Fruit fly (Drosophila melanogaster) whole organism, embryonic: ENCODE measurements around the gene CG8289.

Experiments used
- ATbp ChIP-seq: fragments of 200-800 bp; sonication (Bioruptor generic); optimal IDR thresholded peaks from 2 replicates; lab custom pipeline; 2017; ENCODE audit warnings: missing biosample characterization, mild to moderate bottlenecking, missing genetic modification characterization, missing genetic modification reagents
- Ada2b ChIP-seq: fragments of 200-800 bp; sonication (Bioruptor generic); IDR thresholded peaks from 2 replicates; pipeline ENCODE4 v1.3.6; 2022; ENCODE audit warnings: missing biosample characterization, missing genetic modification characterization
- B-H2 ChIP-seq: fragments of 200-800 bp; sonication (Bioruptor generic); optimal IDR thresholded peaks from 2 replicates; lab custom pipeline; 2018; ENCODE audit warnings: missing biosample characterization, mild to moderate bottlenecking, missing genetic modification characterization
- CG10543 ChIP-seq: fragments of 200-800 bp; sonication (Bioruptor generic); optimal IDR thresholded peaks from 3 replicates; lab custom pipeline; 2017; ENCODE audit warnings: missing biosample characterization, mild to moderate bottlenecking, missing genetic modification characterization, moderate library complexity
- CG12299 ChIP-seq: fragments of 200-800 bp; sonication (Bioruptor generic); optimal IDR thresholded peaks from 2 replicates; lab custom pipeline; 2018; ENCODE audit warnings: missing biosample characterization, mild to moderate bottlenecking, missing genetic modification characterization
- CG12744 ChIP-seq: fragments of 200-800 bp; sonication (Bioruptor generic); optimal IDR thresholded peaks from 2 replicates; lab custom pipeline; 2016; ENCODE audit warnings: missing biosample characterization, missing genetic modification characterization
- CG13894 ChIP-seq: fragments of 200-800 bp; sonication (Bioruptor generic); optimal IDR thresholded peaks from 3 replicates; lab custom pipeline; 2018; ENCODE audit warnings: missing biosample characterization, mild to moderate bottlenecking, missing genetic modification characterization, moderate library complexity
- CG15269 ChIP-seq: fragments of 200-800 bp; sonication (Bioruptor generic); optimal IDR thresholded peaks from 2 replicates; lab custom pipeline; 2018; ENCODE audit warnings: missing biosample characterization, mild to moderate bottlenecking, missing genetic modification characterization, moderate library complexity
- CG1603 ChIP-seq: fragments of 200-800 bp; sonication (Bioruptor generic); optimal IDR thresholded peaks from 2 replicates; lab custom pipeline; 2019; ENCODE audit warnings: missing biosample characterization, mild to moderate bottlenecking, missing genetic modification characterization, moderate library complexity
- CG18476 ChIP-seq: fragments of 200-800 bp; sonication (Bioruptor generic); optimal IDR thresholded peaks from 2 replicates; lab custom pipeline; 2016; ENCODE audit warnings: missing biosample characterization, mild to moderate bottlenecking, missing genetic modification characterization
- CG18599 ChIP-seq: fragments of 200-800 bp; sonication (Bioruptor generic); optimal IDR thresholded peaks from 3 replicates; lab custom pipeline; 2017; ENCODE audit warnings: missing biosample characterization, missing genetic modification characterization, mild to moderate bottlenecking, moderate library complexity, missing genetic modification reagents
- CG31365 ChIP-seq: fragments of 200-800 bp; sonication (Bioruptor generic); optimal IDR thresholded peaks from 2 replicates; lab custom pipeline; 2018; ENCODE audit warnings: missing biosample characterization, mild to moderate bottlenecking, missing genetic modification characterization
- CG4360 ChIP-seq: fragments of 200-800 bp; sonication (Bioruptor generic); IDR thresholded peaks from 2 replicates; pipeline ENCODE4 v1.3.6; 2022; ENCODE audit warnings: missing biosample characterization, missing genetic modification characterization
- CG4707 ChIP-seq: fragments of 200-800 bp; sonication (Bioruptor generic); optimal IDR thresholded peaks from 2 replicates; lab custom pipeline; 2018; ENCODE audit warnings: missing biosample characterization, mild to moderate bottlenecking, missing genetic modification characterization, moderate library complexity
- CG6791 ChIP-seq: fragments of 200-800 bp; sonication (Bioruptor generic); IDR thresholded peaks from 3 replicates; pipeline ENCODE4 v1.3.6; 2022; ENCODE audit warnings: missing biosample characterization, missing genetic modification characterization; ENCODE audit not compliant: partially characterized antibody
- CG6813 ChIP-seq: fragments of 200-800 bp; sonication (Bioruptor generic); optimal IDR thresholded peaks from 2 replicates; lab custom pipeline; 2017; ENCODE audit warnings: missing biosample characterization, missing genetic modification characterization, mild to moderate bottlenecking, moderate library complexity, missing genetic modification reagents
- CHES-1-like ChIP-seq: fragments of 200-800 bp; sonication (Bioruptor generic); optimal IDR thresholded peaks from 2 replicates; lab custom pipeline; 2016; ENCODE audit warnings: missing biosample characterization, missing genetic modification characterization
- CkIIα-i1 ChIP-seq: fragments of 200-800 bp; sonication (Bioruptor generic); IDR thresholded peaks from 2 replicates; pipeline ENCODE4 v1.3.6; 2022; ENCODE audit warnings: missing biosample characterization, missing genetic modification characterization
- Dip2 ChIP-seq: fragments of 200-800 bp; sonication (Bioruptor generic); IDR thresholded peaks from 2 replicates; pipeline ENCODE4 v1.3.6; 2022; ENCODE audit warnings: missing biosample characterization, missing genetic modification characterization
- Doc2 ChIP-seq: fragments of 200-800 bp; sonication (Bioruptor generic); IDR thresholded peaks from 2 replicates; pipeline ENCODE4 v1.3.6; 2022; ENCODE audit warnings: missing biosample characterization, missing genetic modification characterization
- ERR ChIP-seq: fragments of 200-800 bp; sonication (Bioruptor generic); optimal IDR thresholded peaks from 2 replicates; lab custom pipeline; 2016; ENCODE audit warnings: missing biosample characterization, missing genetic modification characterization
- Ets97D ChIP-seq: fragments of 200-800 bp; sonication (Bioruptor generic); optimal IDR thresholded peaks from 3 replicates; lab custom pipeline; 2016; ENCODE audit warnings: missing biosample characterization, missing genetic modification characterization
- Fer2 ChIP-seq: fragments of 200-800 bp; sonication (Bioruptor generic); optimal IDR thresholded peaks from 2 replicates; lab custom pipeline; 2018; ENCODE audit warnings: missing biosample characterization, mild to moderate bottlenecking, missing genetic modification characterization, moderate library complexity
- MBD-R2 ChIP-seq: fragments of 200-800 bp; sonication (Bioruptor generic); IDR thresholded peaks from 2 replicates; pipeline ENCODE4 v1.3.6; 2022; ENCODE audit warnings: missing biosample characterization, missing genetic modification characterization
- MTF-1 ChIP-seq: fragments of 200-800 bp; sonication (Bioruptor generic); optimal IDR thresholded peaks from 2 replicates; lab custom pipeline; 2018; ENCODE audit warnings: missing biosample characterization, mild to moderate bottlenecking, missing genetic modification characterization, borderline replicate concordance
- Mad ChIP-seq: fragments of 200-800 bp; sonication (Bioruptor generic); optimal IDR thresholded peaks from 2 replicates; lab custom pipeline; 2016; ENCODE audit warnings: missing biosample characterization, missing genetic modification characterization
- Mes4 ChIP-seq: fragments of 200-800 bp; sonication (Bioruptor generic); optimal IDR thresholded peaks from 2 replicates; lab custom pipeline; 2016; ENCODE audit warnings: missing biosample characterization, missing genetic modification characterization
- NC2α ChIP-seq: fragments of 200-800 bp; sonication (Bioruptor generic); optimal IDR thresholded peaks from 2 replicates; lab custom pipeline; 2016; ENCODE audit warnings: missing biosample characterization, missing genetic modification characterization
- Sry-β ChIP-seq: fragments of 200-800 bp; sonication (Bioruptor generic); optimal IDR thresholded peaks from 2 replicates; lab custom pipeline; 2018; ENCODE audit warnings: missing biosample characterization, mild to moderate bottlenecking, missing genetic modification characterization, moderate library complexity
- abd-A ChIP-seq: fragments of 200-800 bp; sonication (Bioruptor generic); optimal IDR thresholded peaks from 3 replicates; lab custom pipeline; 2019; ENCODE audit warnings: missing biosample characterization, mild to moderate bottlenecking, missing genetic modification characterization, moderate library complexity
- ase ChIP-seq: fragments of 200-800 bp; sonication (Bioruptor generic); IDR thresholded peaks from 3 replicates; pipeline ENCODE4 v1.3.6; 2022; ENCODE audit warnings: missing biosample characterization, missing genetic modification characterization
- bowl ChIP-seq: fragments of 200-800 bp; sonication (Bioruptor generic); IDR thresholded peaks from 2 replicates; pipeline ENCODE4 v1.3.6; 2022; ENCODE audit warnings: missing biosample characterization, missing genetic modification characterization
- chinmo ChIP-seq: fragments of 200-800 bp; sonication (Bioruptor generic); IDR thresholded peaks from 4 replicates; pipeline ENCODE4 v1.3.6; 2022; ENCODE audit warnings: missing biosample characterization, missing genetic modification characterization; ENCODE audit not compliant: partially characterized antibody
- crp ChIP-seq, 2 experiments: fragments of 200-800 bp; sonication (Bioruptor generic); optimal IDR thresholded peaks; 2 replicates in 1 of 2; 3 replicates in 1 of 2; lab custom pipeline; 2017; ENCODE audit warnings: missing biosample characterization in 2 of 2, missing genetic modification characterization in 2 of 2, mild to moderate bottlenecking in 1 of 2, moderate library complexity in 1 of 2
- da ChIP-seq: fragments of 200-800 bp; sonication (Bioruptor generic); optimal IDR thresholded peaks from 2 replicates; lab custom pipeline; 2016; ENCODE audit warnings: missing biosample characterization, missing genetic modification characterization
- exex ChIP-seq: fragments of 200-800 bp; sonication (Bioruptor generic); optimal IDR thresholded peaks from 4 replicates; lab custom pipeline; 2018; ENCODE audit warnings: missing biosample characterization, mild to moderate bottlenecking, missing genetic modification characterization, moderate library complexity
- grau ChIP-seq: fragments of 200-800 bp; optimal IDR thresholded peaks from 3 replicates; lab custom pipeline; 2019; ENCODE audit warnings: missing biosample characterization, mild to moderate bottlenecking, missing genetic modification characterization, moderate library complexity
- gro ChIP-seq: fragments of 200-800 bp; sonication (Bioruptor generic); optimal IDR thresholded peaks from 2 replicates; lab custom pipeline; 2016; ENCODE audit warnings: missing biosample characterization, missing genetic modification characterization
- ken ChIP-seq: fragments of 200-800 bp; sonication (Bioruptor generic); IDR thresholded peaks from 3 replicates; pipeline ENCODE4 v1.3.6; 2022; ENCODE audit warnings: missing biosample characterization, missing genetic modification characterization
- kni ChIP-seq: fragments of 200-800 bp; sonication (Bioruptor generic); optimal IDR thresholded peaks from 3 replicates; lab custom pipeline; 2017; ENCODE audit warnings: mild to moderate bottlenecking, missing biosample characterization, missing genetic modification reagents, missing genetic modification characterization
- lola ChIP-seq, 3 experiments: fragments of >200 bp in 2 of 3; fragments of 200-800 bp in 1 of 3; sonication (Bioruptor generic) in 1 of 3; optimal IDR thresholded peaks; 2 replicates each; lab custom pipeline; 2017 to 2019; ENCODE audit warnings: missing biosample characterization in 3 of 3, missing genetic modification characterization in 3 of 3, mild to moderate bottlenecking in 1 of 3, moderate library complexity in 1 of 3
- lov ChIP-seq, 2 experiments: fragments of 200-800 bp in 1 of 2; fragments of >200 bp in 1 of 2; sonication (Bioruptor generic) in 1 of 2; IDR thresholded peaks in 1 of 2; optimal IDR thresholded peaks in 1 of 2; 2 replicates in 1 of 2; 3 replicates in 1 of 2; pipeline versions ENCODE4 v1.3.6 to Lab custom; 2017 to 2022; ENCODE audit warnings: missing biosample characterization in 1 of 2, missing genetic modification characterization in 1 of 2
- mirr ChIP-seq: fragments of 200-800 bp; sonication (Bioruptor generic); optimal IDR thresholded peaks from 3 replicates; lab custom pipeline; 2018; ENCODE audit warnings: missing biosample characterization, mild to moderate bottlenecking, missing genetic modification characterization
- oc ChIP-seq: fragments of 200-800 bp; sonication (Bioruptor generic); optimal IDR thresholded peaks from 2 replicates; lab custom pipeline; 2018; ENCODE audit warnings: missing biosample characterization, mild to moderate bottlenecking, missing genetic modification characterization, moderate library complexity
- odd ChIP-seq: fragments of 200-800 bp; sonication (Bioruptor generic); optimal IDR thresholded peaks from 2 replicates; lab custom pipeline; 2017; ENCODE audit warnings: missing biosample characterization, mild to moderate bottlenecking, missing genetic modification characterization
- peb ChIP-seq: fragments of 200-800 bp; sonication (Bioruptor generic); IDR thresholded peaks from 2 replicates; pipeline ENCODE4 v1.3.6; 2022; ENCODE audit warnings: missing biosample characterization, missing genetic modification characterization
- pum ChIP-seq: fragments of 200-800 bp; sonication (Bioruptor generic); optimal IDR thresholded peaks from 2 replicates; lab custom pipeline; 2016; ENCODE audit warnings: missing biosample characterization, missing genetic modification characterization
- ranshi ChIP-seq: fragments of 200-800 bp; sonication (Bioruptor generic); IDR thresholded peaks from 2 replicates; pipeline ENCODE4 v1.3.6; 2022; ENCODE audit warnings: missing biosample characterization, missing genetic modification characterization
- row ChIP-seq: fragments of 200-800 bp; sonication (Bioruptor generic); IDR thresholded peaks from 3 replicates; pipeline ENCODE4 v1.3.6; 2022; ENCODE audit warnings: missing biosample characterization, missing genetic modification characterization
- slou ChIP-seq: fragments of 200-800 bp; sonication (Bioruptor generic); optimal IDR thresholded peaks from 3 replicates; lab custom pipeline; 2016; ENCODE audit warnings: missing biosample characterization, missing genetic modification characterization
- stc ChIP-seq: fragments of 200-800 bp; sonication (Bioruptor generic); IDR thresholded peaks from 2 replicates; pipeline ENCODE4 v1.3.6; 2022; ENCODE audit warnings: missing biosample characterization, missing genetic modification characterization

Gene CG8289

dm6 chrX:17625833-17626232 is 10.0 kb downstream of the CG8289 start (continued):
- no peak for TF ChIP-seq crp (GFP tag; optimal IDR thresholded peaks at IDR 0.05; lab: Kevin White, UChicago)
- no peak for TF ChIP-seq Ets97D (GFP tag; lab: Kevin White, UChicago)
- peak; percentile 35 for TF ChIP-seq CG15269 (tag; lab: Kevin White, UChicago)
- no peak for TF ChIP-seq CG18476 (GFP tag; lab: Kevin White, UChicago)
- TF ChIP-seq exex = peak; percentile 76
- peak; percentile 7 for TF ChIP-seq B-H2 (GFP tag; lab: Kevin White, UChicago)
- no peak for TF ChIP-seq Ada2b (GFP tag; lab: Robert Waterston, UW)
- TF ChIP-seq pum = no peak
- TF ChIP-seq abd-A (tag; lab: Kevin White, UChicago) = no peak
- peak; percentile 79 for TF ChIP-seq Sry-β (GFP tag; lab: Kevin White, UChicago)
- TF ChIP-seq ranshi (GFP tag; lab: Robert Waterston, UW) = no peak
- TF ChIP-seq mirr (GFP tag; lab: Kevin White, UChicago) = peak; percentile 30
- TF ChIP-seq CG12744 (GFP tag; lab: Kevin White, UChicago) = no peak
- no peak for TF ChIP-seq CkIIα-i1
- no peak for TF ChIP-seq CG18599
- TF ChIP-seq CG4360 (GFP tag; lab: Robert Waterston, UW) = no peak
- TF ChIP-seq Mad (GFP tag; lab: Kevin White, UChicago) = no peak
- no peak for TF ChIP-seq da (GFP tag; lab: Kevin White, UChicago)
- TF ChIP-seq NC2α = no peak
- no peak for TF ChIP-seq Fer2 (tag; lab: Kevin White, UChicago)
- no peak for TF ChIP-seq stc (GFP tag; lab: Robert Waterston, UW)
- no peak for TF ChIP-seq slou (GFP tag; lab: Kevin White, UChicago)
- no peak for TF ChIP-seq peb (GFP tag; lab: Robert Waterston, UW)
- no peak for TF ChIP-seq MBD-R2 (GFP tag; lab: Robert Waterston, UW)
- no peak for TF ChIP-seq Mes4
- peak; percentile 46 for TF ChIP-seq CG13894
- no peak for TF ChIP-seq gro (GFP tag; lab: Kevin White, UChicago)
- TF ChIP-seq CG1603 = no peak
- TF ChIP-seq chinmo (GFP tag; lab: Robert Waterston, UW) = no peak
- no peak for TF ChIP-seq ATbp
- no peak for TF ChIP-seq bowl
- TF ChIP-seq lola (GFP tag; optimal IDR thresholded peaks at IDR 0.05; lab: Kevin White, UChicago) = no peak
- TF ChIP-seq CG10543 (GFP tag; lab: Kevin White, UChicago) = no peak
- no peak for TF ChIP-seq Dip2 (GFP tag; lab: Robert Waterston, UW)
- no peak for TF ChIP-seq MTF-1 (GFP tag; lab: Kevin White, UChicago)
- peak; percentile 10 for TF ChIP-seq grau (tag; lab: Kevin White, UChicago)
- TF ChIP-seq row (GFP tag; lab: Robert Waterston, UW) = peak; percentile 43; the same call in 2 of the 3 replicates
- TF ChIP-seq CG12299 (tag; lab: Kevin White, UChicago) = no peak
- TF ChIP-seq, all 482 proteins: peak for 15

- TF ChIP-seq kni (GFP tag; lab: Kevin White, UChicago) (peak; percentile 63), MTF-1 (GFP tag; lab: Kevin White, UChicago) (peak; percentile 69), CG4707 (GFP tag; lab: Kevin White, UChicago) (peak; percentile 71), CG6813 (peak; percentile 82), ken (GFP tag; lab: Robert Waterston, UW) (0 out of 3 replicates have a peak, but pooled peaks have one; percentile 50), oc (peak; percentile 85), CG31365 (peak; percentile 74), CHES-1-like (peak; percentile 81), ERR (GFP tag; lab: Kevin White, UChicago) (peak; percentile 65), ase (GFP tag; lab: Robert Waterston, UW) (peak; percentile 57; the same call in 2 of the 3 replicates), Doc2 (GFP tag; lab: Robert Waterston, UW) (no peak), lov (optimal IDR thresholded peaks at IDR 0.05; lab: Kevin White, UChicago) (no peak), lov (GFP tag; IDR thresholded peaks at IDR 0.05; lab: Robert Waterston, UW) (no peak), odd (peak; percentile 88), CG6791 (GFP tag; lab: Robert Waterston, UW) (no peak)
These were observed 10.9 kb downstream of the CG8289 start for dm6 chrX:17624983-17625401.
